Worm (Caenorhabditis elegans): Measurements from ENCODE around the gene daf-3.

ce11 chrX:864293-864731, 39.0 kb upstream of the daf-3 start:
- TF ChIP-seq lin-35 (GFP tag; optimal IDR thresholded peaks at IDR 0.05) (peak in 1 of 2 experiments; percentile 57), lir-3 (tag; optimal IDR thresholded peaks at IDR 0.05; ENCODE audit: poor library complexity) (peak; percentile 2), lin-13 (GFP tag; optimal IDR thresholded peaks at IDR 0.05) (no peak), unc-62 (GFP tag; optimal IDR thresholded peaks at IDR 0.05) (no peak), nhr-11 (tag; optimal IDR thresholded peaks at IDR 0.05) (no peak), rnt-1 (tag; optimal IDR thresholded peaks at IDR 0.05) (no peak), mdl-1 (tag; optimal IDR thresholded peaks at IDR 0.05) (peak in 1 of 2 experiments; percentile 42), nhr-84 (tag; optimal IDR thresholded peaks at IDR 0.05) (no peak), ama-1 (optimal IDR thresholded peaks at IDR 0.05) (no peak), elt-3 (tag; optimal IDR thresholded peaks at IDR 0.05) (peak in 5 of 6 experiments; percentile 83 to 98 (median 97)), grh-1 (GFP tag; IDR thresholded peaks at IDR 0.05) (peak; percentile 79), swsn-7 (tag; optimal IDR thresholded peaks at IDR 0.05) (no peak), zag-1 (tag; optimal IDR thresholded peaks at IDR 0.05) (no peak)

Measured in whole organism, L1 larva.